Fruit fly (Drosophila melanogaster) whole organism, prepupa: ENCODE data around the gene obst-B.

Experiments
- Blimp-1 ChIP-seq: fragments of 200-800 bp; sonication (Bioruptor generic); optimal IDR thresholded peaks from 3 replicates; lab custom pipeline; 2017; ENCODE audit warnings: missing biosample characterization, missing genetic modification characterization, mild to moderate bottlenecking, moderate library complexity, missing genetic modification reagents
- CG10631 ChIP-seq: fragments of 200-800 bp; sonication (Bioruptor generic); optimal IDR thresholded peaks from 2 replicates; lab custom pipeline; 2016; ENCODE audit warnings: missing biosample characterization, missing genetic modification characterization
- CG10669 ChIP-seq: fragments of 200-800 bp; sonication (Bioruptor generic); optimal IDR thresholded peaks from 3 replicates; lab custom pipeline; 2018; ENCODE audit warnings: missing biosample characterization, mild to moderate bottlenecking, missing genetic modification characterization, moderate library complexity
- CG11294 ChIP-seq: fragments of 200-800 bp; sonication (Bioruptor generic); IDR thresholded peaks from 2 replicates; pipeline ENCODE4 v1.3.6; 2022; ENCODE audit warnings: missing biosample characterization, missing genetic modification characterization
- CG1621 ChIP-seq: fragments of 200-800 bp; sonication (Bioruptor generic); optimal IDR thresholded peaks from 3 replicates; lab custom pipeline; 2018; ENCODE audit warnings: missing biosample characterization, mild to moderate bottlenecking, missing genetic modification characterization
- CG16779 ChIP-seq: fragments of 200-800 bp; sonication (Bioruptor generic); optimal IDR thresholded peaks from 3 replicates; lab custom pipeline; 2017; ENCODE audit warnings: missing biosample characterization, mild to moderate bottlenecking, missing genetic modification characterization
- CG3032 ChIP-seq: fragments of 200-800 bp; optimal IDR thresholded peaks from 2 replicates; lab custom pipeline; 2019; ENCODE audit warnings: missing biosample characterization, mild to moderate bottlenecking, missing genetic modification characterization, moderate library complexity
- CG31627 ChIP-seq: fragments of 200-800 bp; sonication (Bioruptor generic); optimal IDR thresholded peaks from 3 replicates; lab custom pipeline; 2016; ENCODE audit warnings: missing biosample characterization, missing genetic modification characterization
- CG32006 ChIP-seq: fragments of 200-800 bp; sonication (Bioruptor generic); optimal IDR thresholded peaks from 3 replicates; lab custom pipeline; 2017; ENCODE audit warnings: missing biosample characterization, mild to moderate bottlenecking, missing genetic modification characterization
- CG3919 ChIP-seq: fragments of 200-800 bp; sonication (Bioruptor generic); optimal IDR thresholded peaks from 3 replicates; lab custom pipeline; 2016; ENCODE audit warnings: missing biosample characterization, missing genetic modification characterization
- CG6276 ChIP-seq: fragments of 200-800 bp; sonication (Bioruptor generic); optimal IDR thresholded peaks from 2 replicates; lab custom pipeline; 2017; ENCODE audit warnings: missing biosample characterization, mild to moderate bottlenecking, missing genetic modification characterization
- CG6854 ChIP-seq: fragments of 200-800 bp; sonication (Bioruptor generic); optimal IDR thresholded peaks from 2 replicates; lab custom pipeline; 2017; ENCODE audit warnings: missing biosample characterization, mild to moderate bottlenecking, missing genetic modification characterization
- CG7368 ChIP-seq: fragments of 200-800 bp; sonication (Bioruptor generic); optimal IDR thresholded peaks from 3 replicates; lab custom pipeline; 2016; ENCODE audit warnings: missing biosample characterization, missing genetic modification characterization
- CG8119 ChIP-seq: fragments of 200-800 bp; sonication (Bioruptor generic); IDR thresholded peaks from 3 replicates; pipeline ENCODE4 v1.3.6; 2022; ENCODE audit warnings: missing biosample characterization, missing genetic modification characterization
- CG8319 ChIP-seq: fragments of 200-800 bp; sonication (Bioruptor generic); optimal IDR thresholded peaks from 3 replicates; lab custom pipeline; 2016; ENCODE audit warnings: missing biosample characterization, missing genetic modification characterization
- CG8632 ChIP-seq: fragments of 200-800 bp; sonication (Bioruptor generic); optimal IDR thresholded peaks from 3 replicates; lab custom pipeline; 2016; ENCODE audit warnings: missing biosample characterization, missing genetic modification characterization
- Eip75B ChIP-seq: fragments of 200-800 bp; sonication (Bioruptor generic); optimal IDR thresholded peaks from 3 replicates; lab custom pipeline; 2016; ENCODE audit warnings: missing biosample characterization, missing genetic modification characterization
- Eip78C ChIP-seq: fragments of 200-800 bp; sonication (Bioruptor generic); peaks from one replicate; lab custom pipeline; 2016; ENCODE audit warnings: missing biosample characterization, missing genetic modification characterization
- Eip93F ChIP-seq: fragments of 200-800 bp; sonication (Bioruptor generic); optimal IDR thresholded peaks from 2 replicates; lab custom pipeline; 2016; ENCODE audit warnings: missing biosample characterization, mild to moderate bottlenecking, missing genetic modification characterization
- Ets21C ChIP-seq: fragments of 200-800 bp; sonication (Bioruptor generic); optimal IDR thresholded peaks from 3 replicates; lab custom pipeline; 2016; ENCODE audit warnings: missing biosample characterization, missing genetic modification characterization
- Hr39 ChIP-seq: fragments of 200-800 bp; sonication (Bioruptor generic); optimal IDR thresholded peaks from 2 replicates; lab custom pipeline; 2016; ENCODE audit warnings: missing biosample characterization, missing genetic modification characterization
- Lpt ChIP-seq: fragments of 200-800 bp; sonication (Bioruptor generic); optimal IDR thresholded peaks from 3 replicates; lab custom pipeline; 2016; ENCODE audit warnings: missing biosample characterization, missing genetic modification characterization
- Smox ChIP-seq: fragments of 200-800 bp; sonication (Bioruptor generic); optimal IDR thresholded peaks from 3 replicates; lab custom pipeline; 2016; ENCODE audit warnings: missing biosample characterization, missing genetic modification characterization
- Sox14 ChIP-seq: fragments of 200-800 bp; sonication (Bioruptor generic); optimal IDR thresholded peaks from 3 replicates; lab custom pipeline; 2016; ENCODE audit warnings: missing biosample characterization, missing genetic modification characterization
- achi ChIP-seq: fragments of 200-800 bp; sonication (Bioruptor generic); optimal IDR thresholded peaks from 3 replicates; lab custom pipeline; 2016; ENCODE audit warnings: missing biosample characterization, missing genetic modification characterization
- acj6 ChIP-seq: fragments of 200-800 bp; sonication (Bioruptor generic); optimal IDR thresholded peaks from 3 replicates; lab custom pipeline; 2016; ENCODE audit warnings: missing biosample characterization, missing genetic modification characterization
- cyc ChIP-seq: fragments of 200-800 bp; sonication (Bioruptor generic); optimal IDR thresholded peaks from 3 replicates; lab custom pipeline; 2016; ENCODE audit warnings: missing biosample characterization, missing genetic modification characterization
- dac ChIP-seq: fragments of 200-800 bp; sonication (Bioruptor generic); optimal IDR thresholded peaks from 2 replicates; lab custom pipeline; 2017; ENCODE audit warnings: missing biosample characterization, mild to moderate bottlenecking, missing genetic modification characterization
- eg ChIP-seq: fragments of 200-800 bp; sonication (Bioruptor generic); IDR thresholded peaks from 3 replicates; pipeline ENCODE4 v1.3.6; 2022; ENCODE audit warnings: missing biosample characterization, missing genetic modification characterization
- fd59A ChIP-seq: fragments of 200-800 bp; sonication (Bioruptor generic); optimal IDR thresholded peaks from 2 replicates; lab custom pipeline; 2017; ENCODE audit warnings: missing biosample characterization, mild to moderate bottlenecking, missing genetic modification characterization, missing genetic modification reagents
- fd85E ChIP-seq: fragments of 200-800 bp; sonication (Bioruptor generic); optimal IDR thresholded peaks from 3 replicates; lab custom pipeline; 2016; ENCODE audit warnings: missing biosample characterization, missing genetic modification characterization
- lz ChIP-seq: fragments of 200-800 bp; sonication (Bioruptor generic); optimal IDR thresholded peaks from 3 replicates; lab custom pipeline; 2016; ENCODE audit warnings: missing biosample characterization, missing genetic modification characterization
- pdm3 ChIP-seq: fragments of 200-800 bp; sonication (Bioruptor generic); optimal IDR thresholded peaks from 3 replicates; lab custom pipeline; 2016; ENCODE audit warnings: missing biosample characterization, missing genetic modification characterization
- salr ChIP-seq, 2 experiments: fragments of 200-800 bp; sonication (Bioruptor generic); optimal IDR thresholded peaks; 3 replicates each; lab custom pipeline; 2016 to 2018; ENCODE audit warnings: missing biosample characterization in 2 of 2, missing genetic modification characterization in 2 of 2, mild to moderate bottlenecking in 1 of 2
- spab ChIP-seq: fragments of 200-800 bp; sonication (Bioruptor generic); optimal IDR thresholded peaks from 2 replicates; lab custom pipeline; 2017; ENCODE audit warnings: missing biosample characterization, mild to moderate bottlenecking, missing genetic modification characterization, missing genetic modification reagents
- ss ChIP-seq, 2 experiments: fragments of 200-800 bp; sonication (Bioruptor generic); optimal IDR thresholded peaks; 2 replicates in 1 of 2; 3 replicates in 1 of 2; lab custom pipeline; 2017 to 2018; ENCODE audit warnings: mild to moderate bottlenecking in 2 of 2, missing biosample characterization in 2 of 2, missing genetic modification characterization in 2 of 2, moderate library complexity in 1 of 2
- svp ChIP-seq: fragments of 200-800 bp; sonication (Bioruptor generic); peaks from one replicate; lab custom pipeline; 2016; ENCODE audit warnings: missing biosample characterization, missing genetic modification characterization
- vri ChIP-seq: fragments of 200-800 bp; sonication (Bioruptor generic); optimal IDR thresholded peaks from 3 replicates; lab custom pipeline; 2016; ENCODE audit warnings: missing biosample characterization, mild to moderate bottlenecking, missing genetic modification characterization

The obst-B gene

dm6 chr2L:10035786-10036364 is 3.4 kb downstream of the obst-B start (continued):
- peak; percentile 42 for TF ChIP-seq CG10669 (GFP tag; lab: Kevin White, UChicago)
- no peak for TF ChIP-seq CG8319 (GFP tag; lab: Kevin White, UChicago)
- TF ChIP-seq Ets21C: no peak
- TF ChIP-seq Eip75B: peak; percentile 18
- peak; percentile 28 for TF ChIP-seq CG7368 (GFP tag; lab: Kevin White, UChicago)
- TF ChIP-seq ss (GFP tag; optimal IDR thresholded peaks at IDR 0.05; lab: Kevin White, UChicago): no peak
- TF ChIP-seq CG6854 (GFP tag; lab: Kevin White, UChicago): no peak
- TF ChIP-seq CG10631 (GFP tag; lab: Kevin White, UChicago): peak; percentile 33
- peak; percentile 52 for TF ChIP-seq CG8632 (GFP tag; lab: Kevin White, UChicago)
- peak; percentile 45 for TF ChIP-seq pdm3
- peak; percentile 10 for TF ChIP-seq dac
- peak; percentile 3 for TF ChIP-seq Sox14
- TF ChIP-seq Smox (GFP tag; lab: Kevin White, UChicago): no peak
- peak; percentile 16 for TF ChIP-seq CG3032 (tag; lab: Kevin White, UChicago)
- TF ChIP-seq CG8119 (GFP tag; lab: Robert Waterston, UW): peak; percentile 68
- TF ChIP-seq CG32006: peak; percentile 58
- TF ChIP-seq eg (GFP tag; lab: Robert Waterston, UW): peak; percentile 53; the same call in 2 of the 3 replicates
- peak; percentile 35 for TF ChIP-seq CG1621 (tag; lab: Kevin White, UChicago)
- no peak for TF ChIP-seq CG31627
- TF ChIP-seq Eip78C (GFP tag; lab: Kevin White, UChicago): peak; percentile 86
- TF ChIP-seq fd85E (GFP tag; lab: Kevin White, UChicago): no peak
- peak; percentile 17 for TF ChIP-seq acj6
- TF ChIP-seq achi (GFP tag; lab: Kevin White, UChicago): peak; percentile 42
- TF ChIP-seq Lpt (GFP tag; lab: Kevin White, UChicago): peak; percentile 33
- TF ChIP-seq CG11294 (GFP tag; lab: Robert Waterston, UW): 0 out of 2 replicates have a peak, but pooled peaks have one; percentile 9
- no peak for TF ChIP-seq salr (GFP tag; optimal IDR thresholded peaks at IDR 0.05; lab: Kevin White, UChicago)
- no peak for TF ChIP-seq spab (GFP tag; lab: Kevin White, UChicago)
- no peak for TF ChIP-seq CG16779
- no peak for TF ChIP-seq Eip93F (GFP tag; lab: Kevin White, UChicago)
- peak; percentile 61 for TF ChIP-seq Blimp-1 (GFP tag; lab: Kevin White, UChicago)
- TF ChIP-seq CG3919: peak; percentile 26
- TF ChIP-seq cyc (GFP tag; lab: Kevin White, UChicago): no peak
- TF ChIP-seq fd59A: peak; percentile 10
- TF ChIP-seq CG6276 (GFP tag; lab: Kevin White, UChicago): peak; percentile 36
- no peak for TF ChIP-seq Hr39 (GFP tag; lab: Kevin White, UChicago)

- TF ChIP-seq vri (peak; percentile 14), lz (no peak)
- TF ChIP-seq, all 60 proteins: peak for 1
Observed at dm6 chr2L:10049280-10049679, 16.8 kb downstream of the obst-B start, which contains the start of gene CG33301. Gene CG33301 (plus strand): TSS chr2L:10049580.

dm6 chr2L:10053583-10054263 is 21.2 kb downstream of the obst-B start, which contains the start of gene Cpr31A:
Gene Cpr31A (plus strand): TSS chr2L:10054213.
- TF ChIP-seq Blimp-1 (GFP tag; lab: Kevin White, UChicago) (peak; percentile 85), Eip78C (GFP tag; lab: Kevin White, UChicago) (peak; percentile 20), Smox (GFP tag; lab: Kevin White, UChicago) (no peak), svp (GFP tag; lab: Kevin White, UChicago) (peak; percentile 15)
